Worm (Caenorhabditis elegans): ENCODE data around the gene tomm-7.
A peak's percentile ranks its signal among the peaks of the same experiment; 100 is the strongest.

The tomm-7 gene

ce11 chrIII:7861535-7862120, 2.2 kb downstream of the tomm-7 start, which contains the start of gene snr-5:
Gene snr-5, plus strand, starts transcription at chrIII:7862070.
- TF ChIP-seq spr-1 (tag; optimal IDR thresholded peaks at IDR 0.05) (no peak), D1046.2 (GFP tag; IDR thresholded peaks at IDR 0.05) (no peak), daf-16 (GFP tag; optimal IDR thresholded peaks at IDR 0.05) (no peak), daf-16 (tag; optimal IDR thresholded peaks at IDR 0.05) (peak; percentile 10), mes-2 (tag; optimal IDR thresholded peaks at IDR 0.05; ENCODE audit: poor library complexity, severe bottlenecking) (peak; percentile 48), dpl-1 (GFP tag; optimal IDR thresholded peaks at IDR 0.05) (peak; percentile 29), lsy-2 (tag; optimal IDR thresholded peaks at IDR 0.05) (peak in 1 of 2 experiments; percentile 46), lin-1 (GFP tag; IDR thresholded peaks at IDR 0.05) (no peak), ceh-44 (GFP tag; IDR thresholded peaks at IDR 0.05) (no peak)

- no peak for TF ChIP-seq ceh-44 (GFP tag; IDR thresholded peaks at IDR 0.05)
- TF ChIP-seq lin-1 (GFP tag; IDR thresholded peaks at IDR 0.05): no peak
- peak; percentile 1 for TF ChIP-seq pqm-1 (tag; optimal IDR thresholded peaks at IDR 0.05)
- TF ChIP-seq daf-16 (GFP tag; optimal IDR thresholded peaks at IDR 0.05): no peak
- no peak for TF ChIP-seq daf-16 (tag; optimal IDR thresholded peaks at IDR 0.05)
- no peak for TF ChIP-seq dve-1 (tag; optimal IDR thresholded peaks at IDR 0.05; ENCODE audit: insufficient read depth)
- peak; percentile 31 for TF ChIP-seq aha-1 (tag)
- no peak for TF ChIP-seq cey-2 (tag; optimal IDR thresholded peaks at IDR 0.05; ENCODE audit: borderline replicate concordance, insufficient read depth)
- no peak for TF ChIP-seq nhr-25 (tag; optimal IDR thresholded peaks at IDR 0.05; ENCODE audit: borderline replicate concordance, insufficient read depth)
- TF ChIP-seq nhr-77 (tag; optimal IDR thresholded peaks at IDR 0.05): peak; percentile 16
- TF ChIP-seq nhr-28 (tag; optimal IDR thresholded peaks at IDR 0.05): peak; percentile 44
Measured at ce11 chrIII:7865238-7865761, 5.9 kb downstream of the tomm-7 start, which contains the start of gene slc-17.3. Gene slc-17.3, minus strand, starts transcription at chrIII:7865288.

- no peak for TF ChIP-seq lim-7 (GFP tag; IDR thresholded peaks at IDR 0.05)
Measured at ce11 chrIII:7866189-7866588, 6.8 kb downstream of the tomm-7 start, which contains the start of gene cup-4. Gene cup-4, plus strand, starts transcription at chrIII:7866489.

ce11 chrIII:7872776-7873175, 13.4 kb downstream of the tomm-7 start:
- no peak for TF ChIP-seq ces-1 (GFP tag; optimal IDR thresholded peaks at IDR 0.05)
- no peak for TF ChIP-seq ztf-11 (tag; optimal IDR thresholded peaks at IDR 0.05)
- TF ChIP-seq unc-62 (GFP tag; optimal IDR thresholded peaks at IDR 0.05 in 1 of 2): peak in 1 of 2 experiments; percentile 56
- no peak for TF ChIP-seq unc-62 (tag; optimal IDR thresholded peaks at IDR 0.05)
- peak; percentile 48 for TF ChIP-seq nhr-28 (tag; optimal IDR thresholded peaks at IDR 0.05)
- TF ChIP-seq lin-38 (GFP tag; IDR thresholded peaks at IDR 0.05): no peak
- TF ChIP-seq hlh-30 (tag; optimal IDR thresholded peaks at IDR 0.05; ENCODE audit: insufficient read depth): peak; percentile 24
- TF ChIP-seq mdl-1 (tag; optimal IDR thresholded peaks at IDR 0.05): peak in 1 of 2 experiments; percentile 23

- TF ChIP-seq lin-15B (tag; optimal IDR thresholded peaks at IDR 0.05) (no peak), ces-1 (GFP tag; optimal IDR thresholded peaks at IDR 0.05) (no peak), nhr-25 (tag; optimal IDR thresholded peaks at IDR 0.05; ENCODE audit: borderline replicate concordance, insufficient read depth) (no peak), gei-8 (GFP tag; optimal IDR thresholded peaks at IDR 0.05) (no peak), nhr-77 (tag; optimal IDR thresholded peaks at IDR 0.05) (no peak), lin-1 (GFP tag; IDR thresholded peaks at IDR 0.05) (no peak)
Measured at ce11 chrIII:7873481-7873880, 14.1 kb downstream of the tomm-7 start, which contains the start of gene tyr-1. Gene tyr-1, plus strand, starts transcription at chrIII:7873781.

- TF ChIP-seq unc-62 (GFP tag; optimal IDR thresholded peaks at IDR 0.05 in 1 of 2) (peak in 1 of 2 experiments; percentile 93), unc-62 (tag; optimal IDR thresholded peaks at IDR 0.05) (no peak), nhr-10 (tag; optimal IDR thresholded peaks at IDR 0.05) (no peak)
Measured at ce11 chrIII:7877090-7877489, 17.7 kb downstream of the tomm-7 start.

Measured in whole organism, L4 larva.